Fruit fly (Drosophila melanogaster) whole organism, embryonic: ENCODE data around the gene CAH1.

Experiments
- B-H1 ChIP-seq: fragments of 200-800 bp; sonication (Bioruptor generic); IDR thresholded peaks from 3 replicates; pipeline ENCODE4 v1.3.6; 2022; ENCODE audit warnings: missing biosample characterization, missing genetic modification characterization
- CG10147 ChIP-seq: fragments of 200-800 bp; sonication (Bioruptor generic); optimal IDR thresholded peaks from 2 replicates; lab custom pipeline; 2019; ENCODE audit warnings: missing biosample characterization, mild to moderate bottlenecking, missing genetic modification characterization, moderate library complexity
- CG11456 ChIP-seq: fragments of 200-800 bp; sonication (Bioruptor generic); IDR thresholded peaks from 3 replicates; pipeline ENCODE4 v1.3.6; 2022; ENCODE audit warnings: missing biosample characterization, missing genetic modification characterization
- CG11504 ChIP-seq: fragments of 200-800 bp; sonication (Bioruptor generic); optimal IDR thresholded peaks from 3 replicates; lab custom pipeline; 2019; ENCODE audit warnings: missing biosample characterization, mild to moderate bottlenecking, missing genetic modification characterization, moderate library complexity
- CG13287 ChIP-seq: fragments of 200-800 bp; sonication (Bioruptor generic); IDR thresholded peaks from 2 replicates; pipeline ENCODE4 v1.3.6; 2022; ENCODE audit warnings: missing biosample characterization, missing genetic modification characterization; ENCODE audit not compliant: partially characterized antibody
- CG15479 ChIP-seq: fragments of 200-800 bp; sonication (Bioruptor generic); optimal IDR thresholded peaks from 3 replicates; lab custom pipeline; 2019; ENCODE audit warnings: missing biosample characterization, mild to moderate bottlenecking, missing genetic modification characterization, moderate library complexity
- CG17802 ChIP-seq: fragments of 200-800 bp; sonication (Bioruptor generic); optimal IDR thresholded peaks from 2 replicates; lab custom pipeline; 2018; ENCODE audit warnings: missing biosample characterization, mild to moderate bottlenecking, missing genetic modification characterization, moderate library complexity
- CG17912 ChIP-seq: fragments of 200-800 bp; sonication (Bioruptor generic); optimal IDR thresholded peaks from 2 replicates; lab custom pipeline; 2018; ENCODE audit warnings: missing biosample characterization, mild to moderate bottlenecking, missing genetic modification characterization
- CG18619 ChIP-seq: fragments of 200-800 bp; sonication (Bioruptor generic); optimal IDR thresholded peaks from 3 replicates; lab custom pipeline; 2017; ENCODE audit warnings: missing biosample characterization, mild to moderate bottlenecking, missing genetic modification characterization
- CG2875 ChIP-seq: fragments of 200-800 bp; sonication (Bioruptor generic); optimal IDR thresholded peaks from 2 replicates; lab custom pipeline; 2017; ENCODE audit warnings: missing biosample characterization, mild to moderate bottlenecking, missing genetic modification characterization, missing genetic modification reagents
- CG34224 ChIP-seq: fragments of 200-800 bp; sonication (Bioruptor generic); IDR thresholded peaks from 3 replicates; pipeline ENCODE4 v1.3.6; 2022; ENCODE audit warnings: missing biosample characterization, missing genetic modification characterization; ENCODE audit not compliant: partially characterized antibody
- CG3838 ChIP-seq: fragments of 200-800 bp; sonication (Bioruptor generic); optimal IDR thresholded peaks from 3 replicates; lab custom pipeline; 2016; ENCODE audit warnings: missing biosample characterization, missing genetic modification characterization
- CG5180 ChIP-seq: fragments of 200-800 bp; sonication (Bioruptor generic); optimal IDR thresholded peaks from 3 replicates; lab custom pipeline; 2017; ENCODE audit warnings: missing biosample characterization, missing genetic modification characterization, mild to moderate bottlenecking, moderate library complexity, missing genetic modification reagents
- CG6854 ChIP-seq: fragments of 200-800 bp; sonication (Bioruptor generic); optimal IDR thresholded peaks from 3 replicates; lab custom pipeline; 2017; ENCODE audit warnings: missing biosample characterization, mild to moderate bottlenecking, missing genetic modification characterization
- CG7357 ChIP-seq: fragments of 200-800 bp; sonication (Bioruptor generic); IDR thresholded peaks from 3 replicates; pipeline ENCODE4 v1.3.6; 2022; ENCODE audit warnings: missing biosample characterization, missing genetic modification characterization
- CG7556 ChIP-seq: fragments of 200-800 bp; sonication (Bioruptor generic); optimal IDR thresholded peaks from 2 replicates; lab custom pipeline; 2017; ENCODE audit warnings: missing biosample characterization, mild to moderate bottlenecking, missing genetic modification characterization
- CG7928 ChIP-seq: fragments of 200-800 bp; sonication (Bioruptor generic); optimal IDR thresholded peaks from 2 replicates; lab custom pipeline; 2017; ENCODE audit warnings: missing biosample characterization, mild to moderate bottlenecking, missing genetic modification characterization
- CHES-1-like ChIP-seq: fragments of 200-800 bp; sonication (Bioruptor generic); optimal IDR thresholded peaks from 2 replicates; lab custom pipeline; 2016; ENCODE audit warnings: missing biosample characterization, missing genetic modification characterization
- CkIIα-i1 ChIP-seq: fragments of 200-800 bp; sonication (Bioruptor generic); IDR thresholded peaks from 2 replicates; pipeline ENCODE4 v1.3.6; 2022; ENCODE audit warnings: missing biosample characterization, missing genetic modification characterization
- CrebB ChIP-seq: fragments of 200-800 bp; sonication (Bioruptor generic); optimal IDR thresholded peaks from 3 replicates; lab custom pipeline; 2018; ENCODE audit warnings: missing biosample characterization, mild to moderate bottlenecking, missing genetic modification characterization
- HLH4C ChIP-seq: fragments of 200-800 bp; sonication (Bioruptor generic); IDR thresholded peaks from 3 replicates; pipeline ENCODE4 v1.3.6; 2022; ENCODE audit warnings: missing biosample characterization, missing genetic modification characterization; ENCODE audit not compliant: partially characterized antibody
- Hey ChIP-seq: fragments of 200-800 bp; sonication (Bioruptor generic); optimal IDR thresholded peaks from 3 replicates; lab custom pipeline; 2018; ENCODE audit warnings: missing biosample characterization, mild to moderate bottlenecking, missing genetic modification characterization
- HmgZ ChIP-seq: fragments of 200-800 bp; sonication (Bioruptor generic); optimal IDR thresholded peaks from 2 replicates; lab custom pipeline; 2018; ENCODE audit warnings: missing biosample characterization, mild to moderate bottlenecking, missing genetic modification characterization
- Hr39 ChIP-seq: fragments of >200 bp; optimal IDR thresholded peaks from 2 replicates; lab custom pipeline; 2017
- Max ChIP-seq: fragments of 200-800 bp; sonication (Bioruptor generic); optimal IDR thresholded peaks from 2 replicates; lab custom pipeline; 2016; ENCODE audit warnings: missing biosample characterization, mild to moderate bottlenecking, missing genetic modification characterization
- Mes4 ChIP-seq: fragments of 200-800 bp; sonication (Bioruptor generic); optimal IDR thresholded peaks from 2 replicates; lab custom pipeline; 2016; ENCODE audit warnings: missing biosample characterization, missing genetic modification characterization
- NK7.1 ChIP-seq: fragments of 200-800 bp; sonication (Bioruptor generic); optimal IDR thresholded peaks from 3 replicates; lab custom pipeline; 2016; ENCODE audit warnings: missing biosample characterization, missing genetic modification characterization
- Nf-YA ChIP-seq: fragments of 200-800 bp; sonication (Bioruptor generic); IDR thresholded peaks from 2 replicates; pipeline ENCODE4 v1.3.6; 2022; ENCODE audit warnings: missing biosample characterization, missing genetic modification characterization
- Ptx1 ChIP-seq: fragments of 200-800 bp; sonication (Bioruptor generic); IDR thresholded peaks from 2 replicates; pipeline ENCODE4 v1.3.6; 2022; ENCODE audit warnings: missing biosample characterization, missing genetic modification characterization
- Taf1 ChIP-seq: fragments of 200-800 bp; sonication (Bioruptor generic); IDR thresholded peaks from 2 replicates; pipeline ENCODE4 v1.3.6; 2022; ENCODE audit warnings: missing biosample characterization, missing genetic modification characterization
- Xbp1 ChIP-seq: fragments of 200-800 bp; sonication (Bioruptor generic); optimal IDR thresholded peaks from 3 replicates; lab custom pipeline; 2016; ENCODE audit warnings: missing biosample characterization, mild to moderate bottlenecking, missing genetic modification characterization
- ash1 ChIP-seq: fragments of 200-800 bp; sonication (Bioruptor generic); optimal IDR thresholded peaks from 2 replicates; lab custom pipeline; 2018; ENCODE audit warnings: missing biosample characterization, mild to moderate bottlenecking, missing genetic modification characterization
- bsh ChIP-seq, 2 experiments: fragments of 200-800 bp; sonication (Bioruptor generic); optimal IDR thresholded peaks; 2 replicates each; lab custom pipeline; 2017 to 2018; ENCODE audit warnings: mild to moderate bottlenecking in 2 of 2, missing biosample characterization in 2 of 2, missing genetic modification characterization in 2 of 2, moderate library complexity in 1 of 2
- cad ChIP-seq: fragments of >200 bp; optimal IDR thresholded peaks from 2 replicates; lab custom pipeline; 2017; ENCODE audit warnings: missing biosample characterization, missing genetic modification characterization
- chif ChIP-seq, 2 experiments: fragments of 200-800 bp; sonication (Bioruptor generic); optimal IDR thresholded peaks; 3 replicates each; lab custom pipeline; 2016; ENCODE audit warnings: missing biosample characterization in 2 of 2, missing genetic modification characterization in 2 of 2
- chinmo ChIP-seq: fragments of 200-800 bp; sonication (Bioruptor generic); IDR thresholded peaks from 4 replicates; pipeline ENCODE4 v1.3.6; 2022; ENCODE audit warnings: missing biosample characterization, missing genetic modification characterization; ENCODE audit not compliant: partially characterized antibody
- ci ChIP-seq: fragments of 200-800 bp; sonication (Bioruptor generic); IDR thresholded peaks from 3 replicates; pipeline ENCODE4 v1.3.6; 2022; ENCODE audit warnings: missing biosample characterization, missing genetic modification characterization
- danr ChIP-seq: fragments of 200-800 bp; sonication (Bioruptor generic); IDR thresholded peaks from 2 replicates; pipeline ENCODE4 v1.3.6; 2022; ENCODE audit warnings: missing biosample characterization, missing genetic modification characterization
- fd64A ChIP-seq: fragments of 200-800 bp; sonication (Bioruptor generic); optimal IDR thresholded peaks from 3 replicates; lab custom pipeline; 2018; ENCODE audit warnings: missing biosample characterization, mild to moderate bottlenecking, missing genetic modification characterization
- gcm ChIP-seq: fragments of 200-800 bp; sonication (Bioruptor generic); optimal IDR thresholded peaks from 2 replicates; lab custom pipeline; 2019; ENCODE audit warnings: missing biosample characterization, mild to moderate bottlenecking, missing genetic modification characterization, moderate library complexity
- gcm2 ChIP-seq: fragments of 200-800 bp; sonication (Bioruptor generic); optimal IDR thresholded peaks from 2 replicates; lab custom pipeline; 2016; ENCODE audit warnings: missing biosample characterization, missing genetic modification characterization
- ham ChIP-seq: fragments of 200-800 bp; sonication (Bioruptor generic); IDR thresholded peaks from 2 replicates; pipeline ENCODE4 v1.3.6; 2022; ENCODE audit warnings: missing biosample characterization, missing genetic modification characterization
- inv ChIP-seq: fragments of 200-800 bp; sonication (Bioruptor generic); IDR thresholded peaks from 2 replicates; pipeline ENCODE4 v1.3.6; 2022; ENCODE audit warnings: missing biosample characterization, missing genetic modification characterization; ENCODE audit not compliant: partially characterized antibody
- klu ChIP-seq: fragments of 200-800 bp; sonication (Bioruptor generic); IDR thresholded peaks from 2 replicates; pipeline ENCODE4 v1.3.6; 2022; ENCODE audit warnings: missing biosample characterization, missing genetic modification characterization
- maf-S ChIP-seq: fragments of 200-800 bp; sonication (Bioruptor generic); optimal IDR thresholded peaks from 2 replicates; lab custom pipeline; 2016; ENCODE audit warnings: missing biosample characterization, missing genetic modification characterization
- psq ChIP-seq: fragments of 200-800 bp; sonication (Bioruptor generic); optimal IDR thresholded peaks from 2 replicates; lab custom pipeline; 2017; ENCODE audit warnings: missing biosample characterization, missing genetic modification characterization
- run ChIP-seq: fragments of 200-800 bp; sonication (Bioruptor generic); optimal IDR thresholded peaks from 3 replicates; lab custom pipeline; 2018; ENCODE audit warnings: missing biosample characterization, mild to moderate bottlenecking, missing genetic modification characterization
- salm ChIP-seq: fragments of 200-800 bp; sonication (Bioruptor generic); optimal IDR thresholded peaks from 2 replicates; lab custom pipeline; 2018; ENCODE audit warnings: missing biosample characterization, mild to moderate bottlenecking, missing genetic modification characterization
- sug ChIP-seq: fragments of 200-800 bp; optimal IDR thresholded peaks from 2 replicates; lab custom pipeline; 2019; ENCODE audit warnings: missing biosample characterization, mild to moderate bottlenecking, missing genetic modification characterization, moderate library complexity
- tap ChIP-seq: fragments of 200-800 bp; optimal IDR thresholded peaks from 3 replicates; lab custom pipeline; 2019; ENCODE audit warnings: missing biosample characterization, mild to moderate bottlenecking, missing genetic modification characterization, moderate library complexity
- z ChIP-seq: fragments of 200-800 bp; sonication (Bioruptor generic); IDR thresholded peaks from 3 replicates; pipeline ENCODE4 v1.3.6; 2022; ENCODE audit warnings: missing biosample characterization, missing genetic modification characterization

CAH1 gene

dm6 chr2L:13778648-13779047, 24.8 kb upstream of the CAH1 start (continued):
- TF ChIP-seq gcm2 (GFP tag; lab: Kevin White, UChicago) (no peak), bsh (GFP tag; optimal IDR thresholded peaks at IDR 0.05; lab: Kevin White, UChicago) (peak in 1 of 2 experiments; percentile 46), Ptx1 (GFP tag; lab: Robert Waterston, UW) (peak; percentile 71), tap (tag; lab: Kevin White, UChicago) (peak; percentile 39), maf-S (GFP tag; lab: Kevin White, UChicago) (no peak), inv (GFP tag; lab: Robert Waterston, UW) (no peak), salm (peak; percentile 68), Nf-YA (GFP tag; lab: Robert Waterston, UW) (no peak), HLH4C (GFP tag; lab: Robert Waterston, UW) (no peak), B-H1 (GFP tag; lab: Robert Waterston, UW) (peak; percentile 33; the same call in 1 of the 3 replicates), CG3838 (GFP tag; lab: Kevin White, UChicago) (no peak), Mes4 (GFP tag; lab: Kevin White, UChicago) (peak; percentile 6), CG13287 (GFP tag; lab: Robert Waterston, UW) (no peak), CrebB (tag; lab: Kevin White, UChicago) (no peak), CG7556 (peak; percentile 75), ci (GFP tag; lab: Robert Waterston, UW) (peak; percentile 57; the same call in 1 of the 3 replicates), ham (GFP tag; lab: Robert Waterston, UW) (no peak), HmgZ (tag; lab: Kevin White, UChicago) (peak; percentile 19), sug (tag; lab: Kevin White, UChicago) (no peak), fd64A (no peak), CG11456 (GFP tag; lab: Robert Waterston, UW) (no peak), Max (peak; percentile 45), CG18619 (GFP tag; lab: Kevin White, UChicago) (peak; percentile 19), CG7357 (no peak), NK7.1 (GFP tag; lab: Kevin White, UChicago) (no peak), Taf1 (GFP tag; lab: Robert Waterston, UW) (peak; percentile 46; the same call in 1 of the 2 replicates), Hey (tag; lab: Kevin White, UChicago) (no peak), chif (GFP tag; optimal IDR thresholded peaks at IDR 0.05; lab: Kevin White, UChicago) (peak; percentile 33 to 44), CG5180 (GFP tag; lab: Kevin White, UChicago) (no peak), chinmo (no peak), run (tag; lab: Kevin White, UChicago) (peak; percentile 59), cad (no peak), CG34224 (GFP tag; lab: Robert Waterston, UW) (no peak), CG11504 (peak; percentile 88), CG6854 (GFP tag; lab: Kevin White, UChicago) (no peak), Hr39 (no peak), klu (GFP tag; lab: Robert Waterston, UW) (no peak), z (no peak), CG15479 (GFP tag; lab: Kevin White, UChicago) (no peak), gcm (GFP tag; lab: Kevin White, UChicago) (peak; percentile 44), ash1 (GFP tag; lab: Kevin White, UChicago) (no peak), CHES-1-like (GFP tag; lab: Kevin White, UChicago) (peak; percentile 39), Xbp1 (GFP tag; lab: Kevin White, UChicago) (peak; percentile 48), CG17912 (GFP tag; lab: Kevin White, UChicago) (no peak), CG2875 (GFP tag; lab: Kevin White, UChicago) (peak; percentile 41), CG10147 (GFP tag; lab: Kevin White, UChicago) (peak; percentile 50), CG17802 (tag; lab: Kevin White, UChicago) (no peak), CG7928 (GFP tag; lab: Kevin White, UChicago) (no peak), CkIIα-i1 (GFP tag; lab: Robert Waterston, UW) (no peak), psq (GFP tag; lab: Kevin White, UChicago) (no peak), danr (no peak)
